Fruit fly (Drosophila melanogaster): ENCODE measurements around the gene CecC.

dm6 chr3R:30197796-30198195 is 18.5 kb upstream of the CecC start:
- TF ChIP-seq Snoo (tag; optimal IDR thresholded peaks at IDR 0.05) = no peak
- TF ChIP-seq CG8159 (tag; optimal IDR thresholded peaks at IDR 0.05) = no peak
- no peak for TF ChIP-seq CG9948 (tag; optimal IDR thresholded peaks at IDR 0.05)
- TF ChIP-seq CG4496 (GFP tag; IDR thresholded peaks at IDR 0.05) = no peak
